Worm (Caenorhabditis elegans) whole organism, late embryonic: Measurements from ENCODE around the gene mau-8.

Experiments used
- F13H6.1 ChIP-seq: sonication (generic microtip); optimal IDR thresholded peaks from 2 replicates; lab custom pipeline; 2016; ENCODE audit warnings: missing genetic modification characterization, missing compliant biosample characterization
- ceh-31 ChIP-seq: sonication (generic microtip); optimal IDR thresholded peaks from 2 replicates; lab custom pipeline; 2016; ENCODE audit warnings: missing genetic modification characterization, missing compliant biosample characterization
- ets-4 ChIP-seq: sonication (generic microtip); optimal IDR thresholded peaks from 2 replicates; lab custom pipeline; 2016; ENCODE audit warnings: missing genetic modification characterization, missing compliant biosample characterization
- madf-2 ChIP-seq: sonication (generic microtip); optimal IDR thresholded peaks from 2 replicates; lab custom pipeline; 2017; ENCODE audit warnings: missing genetic modification characterization, missing compliant biosample characterization
- nfya-1 ChIP-seq: sonication (generic microtip); optimal IDR thresholded peaks from 2 replicates; lab custom pipeline; 2017; ENCODE audit warnings: missing genetic modification characterization, mild to moderate bottlenecking, missing compliant biosample characterization, antibody characterized with exemption, moderate library complexity
- npax-4 ChIP-seq: sonication (generic microtip); optimal IDR thresholded peaks from 2 replicates; lab custom pipeline; 2016; ENCODE audit warnings: missing genetic modification characterization, missing compliant biosample characterization
- pha-4 ChIP-seq: fragments of 150-350 bp; optimal IDR thresholded peaks from 2 replicates; lab custom pipeline; 2018; ENCODE audit warnings: missing biosample characterization, missing genetic modification reagents, missing genetic modification characterization

DNA sequence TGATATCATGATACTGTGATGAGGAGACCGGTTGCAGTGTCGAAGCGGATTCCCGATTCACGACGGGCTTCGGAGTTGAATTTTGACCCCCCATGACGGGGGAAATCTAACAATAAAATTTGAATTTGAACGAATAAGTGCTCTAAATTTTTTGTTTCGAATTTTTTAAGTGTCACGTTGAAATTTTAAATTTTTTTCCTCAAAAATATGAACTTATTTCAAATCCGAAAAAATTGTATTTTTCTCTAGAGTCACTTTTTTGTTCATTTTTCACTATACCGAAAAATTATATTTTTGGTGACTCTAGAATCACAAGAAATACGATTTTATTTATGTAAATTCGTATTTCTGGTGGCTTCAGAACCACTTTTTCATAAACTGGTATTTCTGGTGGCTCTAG, 19.3 kb upstream of the mau-8 start, which contains the start of gene W02A2.8:
- no peak for TF ChIP-seq madf-2 (tag; lab: Kevin White, UChicago)
- no peak for TF ChIP-seq pha-4 (tag; lab: Kevin White, UChicago)
- TF ChIP-seq nfya-1 (tag; lab: Kevin White, UChicago) = no peak
- no peak for TF ChIP-seq ets-4
- no peak for TF ChIP-seq F13H6.1 (tag; lab: Kevin White, UChicago)
- no peak for TF ChIP-seq npax-4 (tag; lab: Kevin White, UChicago)
- TF ChIP-seq ceh-31 (tag; lab: Kevin White, UChicago) = no peak
